Worm (Caenorhabditis elegans) whole organism, early embryonic: ENCODE measurements around the gene srx-22.

ENCODE experiments used
- B0310.2 ChIP-seq: sonication (generic microtip); optimal IDR thresholded peaks from 2 replicates; lab custom pipeline; 2016; ENCODE audit warnings: mild to moderate bottlenecking, missing genetic modification characterization, missing compliant biosample characterization
- F13C5.2 ChIP-seq: sonication (generic microtip); optimal IDR thresholded peaks from 2 replicates; lab custom pipeline; 2017; ENCODE audit warnings: mild to moderate bottlenecking, missing genetic modification characterization, inconsistent platforms, missing compliant biosample characterization
- ama-1 ChIP-seq: fragments of 150-350 bp; optimal IDR thresholded peaks from 2 replicates; lab custom pipeline; 2014
- hmbx-1 ChIP-seq: sonication (generic microtip); optimal IDR thresholded peaks from 2 replicates; lab custom pipeline; 2016; ENCODE audit warnings: mild to moderate bottlenecking, missing genetic modification characterization, missing compliant biosample characterization
- sea-1 ChIP-seq: fragments of 200-800 bp; sonication (Bioruptor generic); conservative IDR thresholded peaks from 2 replicates; pipeline ENCODE4 v1.3.6; 2022; ENCODE audit warnings: missing genetic modification characterization, missing compliant biosample characterization
- tra-4 ChIP-seq: sonication (generic microtip); optimal IDR thresholded peaks from 2 replicates; lab custom pipeline; 2017; ENCODE audit warnings: missing genetic modification characterization, missing compliant biosample characterization

DNA sequence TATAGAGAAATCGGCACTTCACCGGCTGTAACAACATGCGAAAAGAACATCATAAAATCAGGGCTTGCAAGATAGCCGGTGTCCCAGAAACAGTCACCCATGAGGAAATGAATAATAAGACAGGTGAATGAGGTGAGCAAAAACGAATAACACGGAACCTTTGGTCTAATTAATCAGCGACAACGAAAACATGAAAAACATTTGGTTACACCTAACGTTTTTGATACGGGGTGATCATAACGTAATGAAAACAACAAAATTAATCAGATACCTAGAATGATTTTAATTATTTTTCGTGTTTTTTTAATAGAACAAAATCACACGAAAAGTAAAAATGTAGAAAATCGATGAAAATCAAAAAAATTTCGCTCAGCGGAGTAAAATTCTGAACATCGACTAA lies 23.9 kb upstream of the srx-22 start, which contains the start of gene srh-245:
- TF ChIP-seq F13C5.2 (tag; lab: Kevin White, UChicago) (no peak), hmbx-1 (tag; lab: Kevin White, UChicago) (no peak), B0310.2 (tag; lab: Kevin White, UChicago) (no peak), ama-1 (lab: Kevin White, UChicago) (no peak), sea-1 (GFP tag; lab: Robert Waterston, UW) (no peak), tra-4 (tag; lab: Kevin White, UChicago) (no peak)
